Worm (Caenorhabditis elegans) whole organism, late embryonic: ENCODE measurements around the gene ccm-3.

Source experiments
- ceh-22 ChIP-seq: sonication (generic microtip); optimal IDR thresholded peaks from 2 replicates; lab custom pipeline; 2017; ENCODE audit warnings: missing biosample characterization, missing genetic modification characterization
- che-1 ChIP-seq: sonication (generic microtip); optimal IDR thresholded peaks from 2 replicates; lab custom pipeline; 2016; ENCODE audit warnings: mild to moderate bottlenecking, missing genetic modification characterization, missing compliant biosample characterization
- elt-2 ChIP-seq: sonication (generic microtip); optimal IDR thresholded peaks from 2 replicates; lab custom pipeline; 2016; ENCODE audit warnings: missing genetic modification reagents, missing genetic modification characterization, missing compliant biosample characterization
- hlh-30 ChIP-seq: sonication (generic microtip); optimal IDR thresholded peaks from 2 replicates; lab custom pipeline; 2017; ENCODE audit warnings: antibody characterized with exemption, missing genetic modification characterization, missing compliant biosample characterization; ENCODE audit not compliant: insufficient read depth
- ref-2 ChIP-seq: sonication (generic microtip); optimal IDR thresholded peaks from 2 replicates; lab custom pipeline; 2016; ENCODE audit warnings: missing genetic modification characterization, missing compliant biosample characterization
- sdc-2 ChIP-seq: sonication (generic microtip); optimal IDR thresholded peaks from 2 replicates; lab custom pipeline; 2016; ENCODE audit warnings: missing genotype, missing genetic modification characterization, missing compliant biosample characterization
- unc-86 ChIP-seq: sonication (generic microtip); optimal IDR thresholded peaks from 2 replicates; lab custom pipeline; 2016; ENCODE audit warnings: missing genetic modification characterization, missing compliant biosample characterization
- ztf-16 ChIP-seq: sonication (generic microtip); optimal IDR thresholded peaks from 2 replicates; lab custom pipeline; 2017; ENCODE audit warnings: missing genetic modification characterization, missing compliant biosample characterization

ccm-3 gene

ce11 chrII:10558345-10558744 is 48.7 kb downstream of the ccm-3 start:
- TF ChIP-seq che-1 (no peak), hlh-30 (peak; percentile 50)

ce11 chrII:10557206-10557574 is 49.9 kb downstream of the ccm-3 start:
- TF ChIP-seq ceh-22 (tag; lab: Kevin White, UChicago) (no peak), ref-2 (no peak), ztf-16 (tag; lab: Kevin White, UChicago) (no peak), unc-86 (tag; lab: Kevin White, UChicago) (no peak), hlh-30 (peak; percentile 43)

DNA sequence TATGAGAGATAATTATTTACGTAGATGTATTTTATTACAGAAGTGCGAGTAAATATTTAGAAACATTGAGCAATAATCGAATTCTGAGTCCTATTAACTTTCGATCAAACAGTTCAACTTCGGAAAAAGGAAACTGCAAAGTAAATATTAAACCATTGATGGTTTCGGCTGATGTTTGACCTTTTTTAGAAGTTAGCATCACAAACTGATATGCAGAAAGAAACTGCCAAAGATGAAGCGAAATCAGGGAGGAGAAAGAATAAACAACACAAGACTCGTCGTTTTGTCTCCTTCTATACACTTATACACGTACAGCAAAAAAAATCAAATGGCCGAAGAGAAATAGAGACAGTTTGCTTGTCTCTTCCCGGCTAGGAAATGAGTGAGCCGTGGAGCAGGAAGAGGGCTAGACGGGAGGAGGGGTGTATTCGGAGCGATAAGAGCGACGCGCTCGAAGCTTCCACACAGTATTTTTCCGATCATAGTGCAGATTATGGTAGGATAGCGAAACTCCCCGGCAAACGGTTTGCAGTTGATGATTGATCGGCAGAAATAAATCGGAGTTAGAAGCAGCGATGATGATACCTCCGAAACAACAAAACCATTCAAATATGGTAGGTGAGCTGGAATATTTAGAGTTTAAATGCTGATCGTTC is 50.4 kb downstream of the ccm-3 start:
- TF ChIP-seq elt-2 (tag; lab: Kevin White, UChicago): peak; percentile 25
- no peak for TF ChIP-seq sdc-2 (tag; lab: Kevin White, UChicago)
